Fruit fly (Drosophila melanogaster): ENCODE results near the gene Arp5.

- TF ChIP-seq CG8478 (optimal IDR thresholded peaks at IDR 0.05) (no peak), CTCF (optimal IDR thresholded peaks at IDR 0.05) (no peak)
These were observed 12.5 kb downstream of the Arp5 start for dm6 chr3R:18197802-18198148.
